Fruit fly (Drosophila melanogaster): ENCODE measurements around the gene Ugalt.

Ugalt gene

dm6 chrX:2704134-2704773 is 602 bp upstream of the Ugalt start, which contains the start of gene eIF2Bbeta:
Gene eIF2Bbeta (plus strand): TSS chrX:2704571.
- TF ChIP-seq CG17801 (GFP tag; optimal IDR thresholded peaks at IDR 0.05; ENCODE audit: partially characterized antibody): no peak

dm6 chrX:2698064-2698894 is 5.4 kb downstream of the Ugalt start, which contains the start of the genes Spg7 and Lint-O:
Gene Spg7 (minus strand): TSS chrX:2698211.
Gene Lint-O (plus strand): TSS chrX:2698701.
- no peak for TF ChIP-seq CG17801 (GFP tag; optimal IDR thresholded peaks at IDR 0.05; ENCODE audit: partially characterized antibody)

dm6 chrX:2693786-2694185 is 9.9 kb downstream of the Ugalt start, which contains the start of gene dyw:
Gene dyw (minus strand): TSS chrX:2693886.
- TF ChIP-seq CG17801 (GFP tag; optimal IDR thresholded peaks at IDR 0.05; ENCODE audit: partially characterized antibody): no peak

dm6 chrX:2690376-2690775 is 13.3 kb downstream of the Ugalt start:
- TF ChIP-seq CG17801 (GFP tag; optimal IDR thresholded peaks at IDR 0.05; ENCODE audit: partially characterized antibody): no peak

dm6 chrX:2686930-2687329 is 16.7 kb downstream of the Ugalt start:
- no peak for TF ChIP-seq CG17801 (GFP tag; optimal IDR thresholded peaks at IDR 0.05; ENCODE audit: partially characterized antibody)

- TF ChIP-seq CG17801 (GFP tag; optimal IDR thresholded peaks at IDR 0.05; ENCODE audit: partially characterized antibody): no peak
Measured at dm6 chrX:2685580-2685979, 18.1 kb downstream of the Ugalt start, which contains the start of gene per. Gene per (plus strand): TSS chrX:2685580.

- no peak for TF ChIP-seq CG17801 (GFP tag; optimal IDR thresholded peaks at IDR 0.05; ENCODE audit: partially characterized antibody)
Measured at dm6 chrX:2685022-2685421, 18.6 kb downstream of the Ugalt start.

dm6 chrX:2684442-2684841 is 19.2 kb downstream of the Ugalt start:
- no peak for TF ChIP-seq CG17801 (GFP tag; optimal IDR thresholded peaks at IDR 0.05; ENCODE audit: partially characterized antibody)

dm6 chrX:2683926-2684325 is 19.7 kb downstream of the Ugalt start:
- no peak for TF ChIP-seq CG17801 (GFP tag; optimal IDR thresholded peaks at IDR 0.05; ENCODE audit: partially characterized antibody)

dm6 chrX:2682832-2683231 is 20.8 kb downstream of the Ugalt start, which contains the start of gene CG2652:
Gene CG2652 (minus strand): TSS chrX:2682932.
- no peak for TF ChIP-seq CG17801 (GFP tag; optimal IDR thresholded peaks at IDR 0.05; ENCODE audit: partially characterized antibody)

- TF ChIP-seq CG17801 (GFP tag; optimal IDR thresholded peaks at IDR 0.05; ENCODE audit: partially characterized antibody): no peak
Measured at dm6 chrX:2681601-2682000, 22.1 kb downstream of the Ugalt start, which contains the start of gene HLH3B. Gene HLH3B (minus strand): TSS chrX:2681723.

dm6 chrX:2677024-2677589 is 26.5 kb downstream of the Ugalt start:
- TF ChIP-seq CG17801 (GFP tag; optimal IDR thresholded peaks at IDR 0.05; ENCODE audit: partially characterized antibody): no peak

- TF ChIP-seq CG17801 (GFP tag; optimal IDR thresholded peaks at IDR 0.05; ENCODE audit: partially characterized antibody): no peak
Measured at dm6 chrX:2663416-2663815, 40.2 kb downstream of the Ugalt start.

- TF ChIP-seq CG17801 (GFP tag; optimal IDR thresholded peaks at IDR 0.05; ENCODE audit: partially characterized antibody): no peak
Measured at dm6 chrX:2662540-2663133, 41.0 kb downstream of the Ugalt start.

- peak; percentile 17 for TF ChIP-seq CG17801 (GFP tag; optimal IDR thresholded peaks at IDR 0.05; ENCODE audit: partially characterized antibody)
Measured at dm6 chrX:2661758-2662157, 41.9 kb downstream of the Ugalt start.

All from ovary, adult (tissue).